Worm (Caenorhabditis elegans): ENCODE results near the gene F36H5.12.
"Not testable (repeated sequence)": the region's sequence is repeated elsewhere in the genome, so short reads cannot be mapped to it uniquely, and the experiment has no call there.

DNA sequence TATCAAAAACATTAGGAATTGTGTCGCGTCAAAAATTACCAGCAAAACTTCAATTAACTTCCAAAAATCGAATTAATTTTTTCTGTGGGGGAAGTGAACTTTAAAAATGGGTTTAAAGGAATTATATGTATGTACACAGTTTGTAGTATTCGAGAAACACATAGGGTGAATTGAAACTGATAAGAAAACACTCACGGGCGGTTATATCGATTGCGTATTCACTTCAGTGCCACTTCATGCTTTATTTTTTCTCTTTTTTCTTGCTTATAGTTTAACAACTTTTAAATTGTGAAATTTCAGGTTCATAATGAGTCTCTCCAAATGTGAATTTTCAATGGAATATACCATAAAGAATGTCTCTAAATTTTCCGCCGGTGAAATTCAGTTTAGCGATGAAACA is 28.7 kb downstream of the F36H5.12 start, which contains the start of gene math-26:
- TF ChIP-seq ama-1 (optimal IDR thresholded peaks at IDR 0.05); B0310.2 (tag; optimal IDR thresholded peaks at IDR 0.05); pes-1 (GFP tag; IDR thresholded peaks at IDR 0.05); hnd-1 (tag; optimal IDR thresholded peaks at IDR 0.05); hmg-4 (GFP tag; optimal IDR thresholded peaks at IDR 0.05); flt-1 (GFP tag; IDR thresholded peaks at IDR 0.05); tra-4 (tag; optimal IDR thresholded peaks at IDR 0.05): not testable (repeated sequence)
